Worm (Caenorhabditis elegans) whole organism, dauer: Measurements from ENCODE around the gene F10C2.7.

Source experiments
- unc-62 ChIP-seq: sonication (generic microtip); optimal IDR thresholded peaks from 2 replicates; lab custom pipeline; 2017; ENCODE audit warnings: missing biosample characterization, missing genetic modification reagents, missing genetic modification characterization

F10C2.7 gene

DNA sequence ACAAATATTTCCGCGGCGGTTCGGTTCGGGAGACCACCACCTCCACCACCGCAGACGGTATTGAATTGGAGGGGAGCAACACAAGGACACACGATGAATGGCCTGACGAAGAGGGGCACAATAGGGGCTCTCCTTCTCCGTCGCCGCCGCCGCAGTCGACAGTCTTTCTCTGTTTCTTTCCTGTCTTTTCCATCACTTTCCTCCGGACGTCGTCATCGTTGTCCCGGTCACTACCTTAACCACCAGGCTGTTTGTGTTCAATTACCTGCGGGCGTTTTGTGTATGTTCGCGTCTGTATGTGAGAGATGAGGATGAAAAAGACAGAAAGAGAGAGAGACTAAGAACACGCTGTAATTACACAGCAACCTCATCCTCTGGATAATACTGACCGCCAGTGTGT is 13.9 kb upstream of the F10C2.7 start:
- TF ChIP-seq unc-62 (GFP tag; lab: Kevin White, UChicago): no peak

DNA sequence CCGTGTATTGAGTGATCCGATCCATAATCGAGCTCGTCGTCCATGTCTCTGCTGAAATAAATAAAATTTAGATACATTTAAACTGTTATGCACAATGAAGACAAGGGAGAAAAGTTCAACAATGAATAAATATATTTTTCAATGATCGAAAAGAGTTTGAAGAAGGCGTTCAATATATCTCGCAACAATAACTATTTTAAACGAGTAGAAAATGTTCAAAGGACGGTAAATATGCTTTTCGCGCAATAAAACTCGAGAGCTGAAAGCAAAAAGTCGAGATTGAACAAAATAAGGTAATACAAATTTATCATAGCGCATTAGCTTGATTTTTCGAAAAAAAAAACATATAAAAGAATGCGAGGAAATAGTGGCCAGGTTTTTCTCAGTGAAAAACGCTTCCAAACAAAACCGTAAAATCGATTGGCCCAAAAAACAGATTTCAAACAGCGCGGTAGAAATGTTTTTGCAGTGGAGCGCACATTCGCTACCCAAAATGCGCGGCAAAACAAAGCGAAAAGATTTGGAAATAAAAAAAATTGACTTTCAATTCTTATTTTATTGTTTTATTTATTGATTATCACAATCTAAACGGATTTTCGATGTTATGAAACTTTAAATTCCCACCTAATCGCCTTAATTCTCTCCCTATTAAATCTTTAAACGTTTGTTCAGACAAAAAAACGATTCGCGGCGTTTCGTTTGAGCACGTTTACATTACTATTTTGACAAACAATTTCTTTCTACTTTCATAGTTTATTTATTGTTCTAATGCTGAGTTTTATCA is 12.7 kb upstream of the F10C2.7 start, which contains the start of the genes kup-1 and F10C2.4:
kup-1 (minus strand) TSS at position 51 of the 784 bp plus-strand sequence.
F10C2.4 (plus strand) TSS at position 734 of the 784 bp plus-strand sequence.
- TF ChIP-seq unc-62 (GFP tag; lab: Kevin White, UChicago): no peak

DNA sequence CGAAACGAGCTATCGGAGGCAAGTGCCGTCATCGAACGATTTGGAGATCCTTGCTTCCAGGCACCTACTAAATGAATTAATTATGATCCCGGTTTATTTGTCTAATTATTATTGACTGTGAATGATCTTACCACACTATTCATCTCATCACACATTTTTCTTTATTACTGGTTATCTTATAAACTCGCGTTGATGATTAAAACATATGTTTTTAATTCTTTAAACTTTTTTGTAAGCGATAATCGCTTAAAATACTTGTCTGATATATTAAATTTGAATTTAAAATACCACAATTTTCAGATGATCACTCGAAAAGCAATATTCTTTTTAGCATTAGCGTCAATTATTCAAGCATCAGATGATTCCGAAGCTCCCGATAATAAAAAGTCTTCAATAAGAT is 8.6 kb upstream of the F10C2.7 start, which contains the start of gene F10C2.5:
F10C2.5 (plus strand) TSS at position 301 of the 400 bp plus-strand sequence.
- no peak for TF ChIP-seq unc-62 (GFP tag; lab: Kevin White, UChicago)

DNA sequence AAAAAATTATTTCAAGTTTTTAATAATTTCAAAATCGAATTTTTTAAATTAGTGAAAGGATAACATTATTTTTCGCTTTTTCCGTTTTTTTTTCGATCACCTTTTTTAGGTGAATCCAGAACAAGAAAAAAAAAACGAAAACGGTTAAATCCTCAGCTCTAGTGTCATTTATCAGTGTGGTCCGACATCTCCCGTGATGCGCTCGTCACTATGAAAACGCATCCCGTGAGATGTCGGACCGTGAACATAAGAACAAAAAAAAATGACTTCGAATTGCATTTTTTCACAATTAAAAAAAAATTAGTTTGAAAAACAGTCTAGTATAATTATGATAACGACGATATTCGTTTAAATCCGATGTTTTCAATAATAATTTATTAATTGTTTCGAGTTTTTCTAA is 6.0 kb upstream of the F10C2.7 start:
- TF ChIP-seq unc-62 (GFP tag; lab: Kevin White, UChicago): no peak

DNA sequence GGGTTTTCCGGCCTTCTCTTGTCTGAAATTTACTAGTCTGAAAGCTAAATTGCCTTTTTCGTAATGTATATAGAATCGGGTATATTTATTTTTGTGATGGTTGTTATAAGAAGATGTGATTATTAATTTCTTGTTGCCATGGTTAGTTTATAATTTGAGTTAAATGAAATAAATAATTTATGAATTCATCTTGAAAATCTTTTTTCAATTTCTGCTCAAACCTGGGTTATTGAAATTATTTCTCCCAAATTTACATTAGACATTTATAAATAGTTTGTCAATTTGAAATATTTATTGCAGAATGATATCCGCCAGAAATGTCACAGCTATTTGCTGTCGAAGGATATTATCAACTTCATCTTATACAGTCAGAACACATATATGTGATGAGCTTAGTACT is 5.3 kb upstream of the F10C2.7 start, which contains the start of gene dars-2:
dars-2 (plus strand) TSS at position 301 of the 400 bp plus-strand sequence.
- no peak for TF ChIP-seq unc-62 (GFP tag; lab: Kevin White, UChicago)

DNA sequence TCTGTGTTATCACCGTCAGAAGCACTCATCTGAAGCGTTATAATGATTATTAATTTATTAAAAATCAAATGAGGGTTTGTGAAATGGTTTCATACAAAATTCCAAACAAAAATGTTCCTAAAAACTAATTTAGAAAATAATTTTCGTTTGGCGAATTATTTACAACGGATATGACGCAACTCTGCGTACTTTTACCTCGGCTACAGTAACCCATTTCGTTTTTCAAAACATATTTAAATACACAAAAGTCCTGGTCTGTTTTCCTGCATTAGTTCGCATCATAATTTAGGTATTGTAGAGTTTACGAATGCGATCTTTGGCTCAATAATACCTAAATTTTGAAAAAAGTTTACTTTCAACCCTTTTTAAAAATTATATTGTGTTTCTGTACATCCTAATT is 6.0 kb downstream of the F10C2.7 start, which contains the start of gene R07B7.2:
R07B7.2 (minus strand) TSS at position 35 of the 400 bp plus-strand sequence.
- TF ChIP-seq unc-62 (GFP tag; lab: Kevin White, UChicago): no peak

DNA sequence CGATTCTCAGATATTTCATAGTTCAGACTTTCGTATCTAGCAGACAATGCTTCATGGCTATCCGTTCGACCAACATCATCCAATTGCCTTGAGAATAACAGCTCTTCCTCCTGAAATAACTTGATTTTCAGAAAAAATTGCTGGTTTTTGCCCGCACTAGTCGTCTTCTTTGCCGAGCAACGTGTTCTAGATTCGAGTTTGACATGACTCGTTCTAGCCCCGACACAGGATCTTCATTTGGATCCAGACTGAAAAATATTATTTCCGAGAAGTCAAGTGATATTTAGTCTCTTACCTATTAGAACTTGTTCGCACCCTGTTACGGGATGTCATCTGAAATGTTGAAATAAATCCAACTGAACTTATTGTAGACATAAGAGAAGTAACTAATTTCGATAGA is 9.3 kb downstream of the F10C2.7 start, which contains the start of gene clh-6:
clh-6 (minus strand) TSS at position 333 of the 400 bp plus-strand sequence.
- no peak for TF ChIP-seq unc-62 (GFP tag; lab: Kevin White, UChicago)

DNA sequence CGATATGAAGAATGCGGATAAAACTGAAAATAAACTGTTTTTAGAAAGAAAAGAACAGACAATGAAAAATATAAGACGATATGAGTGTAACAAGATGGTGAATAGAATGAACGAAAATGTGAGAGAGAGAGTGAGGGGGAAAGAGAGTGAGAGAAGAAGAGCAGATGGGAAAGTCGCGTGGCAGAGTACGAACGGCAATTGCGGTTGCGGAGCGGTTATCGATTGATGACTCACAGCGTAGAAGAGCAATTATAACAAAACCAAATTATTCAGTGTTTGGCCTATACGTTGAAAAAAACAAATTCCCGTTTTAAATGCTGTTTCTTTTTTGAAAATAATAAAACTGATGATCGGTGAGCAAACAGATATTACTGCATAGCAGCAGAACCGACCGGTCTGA is 11.7 kb downstream of the F10C2.7 start, which contains the start of gene pqn-53:
pqn-53 (minus strand) TSS at position 23 of the 400 bp plus-strand sequence.
- no peak for TF ChIP-seq unc-62 (GFP tag; lab: Kevin White, UChicago)

DNA sequence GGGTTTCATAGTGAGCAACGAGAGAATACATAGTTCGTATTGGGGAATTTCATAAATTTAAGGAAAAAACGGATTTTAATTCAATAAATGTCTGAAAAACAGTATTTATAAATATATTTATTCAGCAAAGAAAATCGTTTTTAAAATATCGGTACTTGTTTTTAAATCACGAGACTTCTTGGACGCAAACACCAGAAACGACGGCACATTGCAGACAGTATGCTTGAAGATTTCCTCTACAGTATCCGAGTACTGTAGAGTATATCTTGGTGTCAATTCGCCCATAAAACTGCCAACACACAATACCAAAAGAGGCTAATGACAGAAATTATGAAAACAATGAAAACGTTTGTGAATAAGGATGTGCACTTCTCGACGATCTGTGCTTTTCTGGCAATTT is 12.2 kb downstream of the F10C2.7 start:
- TF ChIP-seq unc-62 (GFP tag; lab: Kevin White, UChicago): no peak

DNA sequence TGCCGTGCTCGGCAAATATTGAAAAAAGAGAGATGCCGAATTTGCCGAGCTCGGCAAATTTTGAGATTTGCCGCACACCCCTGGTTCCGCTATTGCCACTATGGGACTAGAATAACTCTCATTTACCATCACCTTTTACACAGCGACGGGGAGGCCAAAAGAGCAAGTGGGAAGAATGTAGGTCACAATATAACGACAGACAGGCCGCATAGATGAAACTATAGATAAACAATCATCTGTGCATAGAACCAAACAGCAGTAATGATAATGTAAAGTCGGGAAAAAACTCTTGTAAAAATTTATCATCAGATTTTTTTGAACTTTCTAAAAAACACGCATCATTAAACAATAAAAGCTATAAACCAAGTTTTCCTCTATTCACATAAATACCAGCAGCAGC is 14.7 kb downstream of the F10C2.7 start, which contains the start of gene kmo-2:
kmo-2 (minus strand) TSS at position 101 of the 400 bp plus-strand sequence.
- TF ChIP-seq unc-62 (GFP tag; lab: Kevin White, UChicago): no peak

DNA sequence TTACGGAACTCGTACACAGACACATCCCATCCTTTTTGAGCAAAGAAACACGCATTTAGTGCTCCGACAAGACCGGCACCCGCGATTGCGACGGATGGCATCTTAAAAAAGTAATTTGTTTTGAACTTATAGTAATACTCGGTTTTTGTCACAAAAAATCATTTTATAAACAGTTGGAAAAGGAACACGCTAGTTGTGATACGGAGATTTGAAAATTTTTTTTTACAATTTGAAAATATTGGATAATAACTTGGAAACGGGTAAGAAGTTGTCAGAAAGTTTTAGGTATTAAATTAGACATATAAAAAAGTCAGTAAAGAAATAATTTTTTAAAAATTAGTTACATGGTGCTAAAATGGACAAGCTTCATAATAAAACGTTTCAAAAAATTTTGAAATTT is 16.7 kb downstream of the F10C2.7 start, which contains the start of gene kmo-1:
kmo-1 (minus strand) TSS at position 101 of the 400 bp plus-strand sequence.
- no peak for TF ChIP-seq unc-62 (GFP tag; lab: Kevin White, UChicago)

DNA sequence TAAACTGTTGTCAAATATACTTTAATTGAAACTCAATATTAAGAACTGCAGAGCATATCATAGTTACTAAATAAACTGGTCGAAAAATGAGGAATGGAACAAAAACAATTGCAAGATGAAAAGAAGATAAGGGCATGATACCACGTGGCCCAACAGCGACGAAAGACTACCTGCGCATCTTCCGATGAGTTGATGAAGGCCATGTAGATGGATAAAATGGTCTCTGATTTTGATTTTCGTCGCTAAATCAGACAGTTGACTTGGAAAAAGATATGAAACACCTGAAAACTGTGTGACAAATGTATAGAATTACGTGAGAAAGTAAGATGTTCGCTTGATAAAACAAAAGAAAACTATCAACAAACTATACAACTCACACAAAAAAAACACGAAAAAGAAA is 17.8 kb downstream of the F10C2.7 start:
- no peak for TF ChIP-seq unc-62 (GFP tag; lab: Kevin White, UChicago)

DNA sequence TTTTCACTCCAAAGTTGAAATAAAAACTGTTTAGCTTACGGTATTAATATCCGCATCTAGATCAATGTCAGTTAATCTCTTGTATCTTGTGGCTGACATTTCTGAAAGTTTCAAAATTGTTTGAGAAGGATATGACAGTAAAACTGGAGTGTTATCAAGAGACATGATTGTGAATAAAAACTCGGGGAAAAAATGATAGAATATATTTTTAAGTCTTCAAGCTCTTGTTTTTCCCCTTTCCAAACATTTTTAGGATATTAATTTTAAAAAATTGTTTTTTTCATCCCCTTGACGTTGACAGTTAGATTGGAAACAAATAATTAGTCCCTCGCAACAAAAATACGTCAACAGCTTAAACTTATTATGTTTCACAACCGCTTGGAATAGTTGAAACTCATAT is 21.2 kb downstream of the F10C2.7 start, which contains the start of gene R07B7.6:
R07B7.6 (minus strand) TSS at position 101 of the 400 bp plus-strand sequence.
- TF ChIP-seq unc-62 (GFP tag; lab: Kevin White, UChicago): no peak

DNA sequence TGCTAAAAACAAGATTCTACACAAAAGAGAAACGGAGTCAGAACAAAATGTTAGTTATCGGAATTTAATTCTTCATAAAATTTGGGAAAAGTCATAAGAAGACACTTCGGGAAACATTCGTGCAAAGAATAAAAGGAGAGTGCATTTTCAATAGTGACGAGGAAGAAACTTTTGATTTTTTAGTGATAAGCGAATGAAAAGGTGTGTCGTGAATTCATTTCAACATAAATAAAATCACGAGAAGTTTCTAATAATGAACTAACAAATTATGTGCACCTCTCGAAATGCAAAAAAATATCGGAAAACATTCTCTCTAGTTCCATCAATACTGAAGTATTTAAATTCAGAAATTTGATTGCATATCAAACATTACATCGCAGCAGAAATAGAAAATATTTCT is 22.3 kb downstream of the F10C2.7 start:
- TF ChIP-seq unc-62 (GFP tag; lab: Kevin White, UChicago): no peak

DNA sequence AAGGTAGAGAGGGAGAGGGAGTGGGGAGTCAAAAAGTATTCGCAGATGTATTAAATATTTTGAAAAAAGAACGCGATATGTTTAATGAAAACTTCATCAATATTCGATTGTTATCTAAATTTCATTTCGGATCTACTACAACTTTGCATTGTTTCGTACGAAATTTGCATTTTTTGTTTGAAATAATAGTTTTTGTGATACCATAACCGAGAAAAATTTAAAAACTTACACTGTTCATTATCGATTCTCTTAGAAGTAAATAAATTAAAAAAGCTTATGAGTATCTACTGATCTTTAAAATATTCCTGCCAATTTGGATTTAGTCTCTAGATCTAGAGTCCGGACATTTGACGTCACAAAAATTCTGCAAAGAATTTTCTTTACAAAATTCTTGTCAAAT is 26.6 kb downstream of the F10C2.7 start, which contains the start of gene R07B7.9:
R07B7.9 (minus strand) TSS at position 101 of the 400 bp plus-strand sequence.
- no peak for TF ChIP-seq unc-62 (GFP tag; lab: Kevin White, UChicago)

DNA sequence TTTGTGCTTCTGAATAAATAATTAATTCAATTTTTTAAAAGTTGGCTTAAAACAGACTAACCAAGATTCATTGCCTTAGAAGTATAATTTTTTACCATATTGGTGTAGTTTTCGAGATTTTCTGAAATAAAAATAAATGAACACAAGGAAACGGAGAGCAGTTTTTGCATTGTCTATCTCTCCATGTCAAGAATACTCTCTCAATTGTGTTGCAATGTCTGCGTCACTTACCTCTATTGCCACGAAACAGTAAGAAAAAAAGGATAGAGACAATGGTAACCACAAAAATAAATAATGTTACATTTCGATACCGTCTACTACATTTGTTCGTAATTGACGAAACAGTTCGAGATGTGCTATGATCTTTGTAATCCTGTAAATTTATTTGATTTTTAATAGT is 29.2 kb downstream of the F10C2.7 start, which contains the start of gene R07B7.10:
R07B7.10 (plus strand) TSS at position 285 of the 400 bp plus-strand sequence.
- no peak for TF ChIP-seq unc-62 (GFP tag; lab: Kevin White, UChicago)
